Worm (Caenorhabditis elegans) whole organism, L1 larva: Measurements from ENCODE around the gene unc-45.
A peak's percentile ranks its signal among the peaks of the same experiment; 100 is the strongest.

Experiments used
- Y116A8C.19 ChIP-seq: sonication (generic microtip); optimal IDR thresholded peaks from 2 replicates; lab custom pipeline; 2016; ENCODE audit warnings: missing compliant biosample characterization, missing genetic modification characterization, borderline replicate concordance
- aha-1 ChIP-seq: fragments of 150-350 bp; optimal IDR thresholded peaks from 2 replicates; lab custom pipeline; 2014; ENCODE audit warnings: missing biosample characterization, missing genetic modification characterization
- blmp-1 ChIP-seq: fragments of 150-350 bp; optimal IDR thresholded peaks from 2 replicates; lab custom pipeline; 2014; ENCODE audit warnings: missing biosample characterization, missing genetic modification characterization
- ceh-82 ChIP-seq, 3 experiments: fragments of 150-350 bp in 1 of 3; sonication (generic microtip) in 2 of 3; optimal IDR thresholded peaks; 2 replicates each; lab custom pipeline; 2014 to 2017; ENCODE audit warnings: missing biosample characterization in 3 of 3, missing genetic modification characterization in 3 of 3
- ceh-90 ChIP-seq: sonication (generic microtip); optimal IDR thresholded peaks from 2 replicates; lab custom pipeline; 2016; ENCODE audit warnings: missing genetic modification characterization, missing compliant biosample characterization
- dpl-1 ChIP-seq, 3 experiments: fragments of 150-350 bp in 2 of 3; sonication (generic microtip) in 1 of 3; optimal IDR thresholded peaks; 2 replicates each; lab custom pipeline; 2014 to 2017; ENCODE audit warnings: missing biosample characterization in 3 of 3, missing genetic modification characterization in 3 of 3, missing genetic modification reagents in 3 of 3
- dsc-1 ChIP-seq: sonication (generic microtip); optimal IDR thresholded peaks from 2 replicates; lab custom pipeline; 2016; ENCODE audit warnings: mild to moderate bottlenecking, missing genetic modification characterization, missing compliant biosample characterization
- efl-1 ChIP-seq, 4 experiments: fragments of 150-350 bp; optimal IDR thresholded peaks in 3 of 4; peaks in 1 of 4; 1 replicate in 1 of 4; 2 replicates in 3 of 4; lab custom pipeline; 2014; ENCODE audit warnings: missing biosample characterization in 2 of 4, missing genetic modification characterization in 2 of 4, missing genetic modification reagents in 2 of 4
- efl-3 ChIP-seq: fragments of 200-800 bp; sonication (Bioruptor generic); optimal IDR thresholded peaks from 2 replicates; lab custom pipeline; 2018; ENCODE audit warnings: mild to moderate bottlenecking, missing genetic modification characterization, missing compliant biosample characterization
- elt-2 ChIP-seq: sonication (generic microtip); optimal IDR thresholded peaks from 2 replicates; lab custom pipeline; 2016; ENCODE audit warnings: missing genetic modification characterization, mild to moderate bottlenecking, inconsistent platforms, missing compliant biosample characterization, missing genetic modification reagents
- fkh-10 ChIP-seq: sonication (generic microtip); optimal IDR thresholded peaks from 2 replicates; lab custom pipeline; 2017; ENCODE audit warnings: missing biosample characterization, missing genetic modification reagents, missing genetic modification characterization
- grh-1 ChIP-seq: fragments of 200-800 bp; sonication (Bioruptor generic); IDR thresholded peaks from 2 replicates; pipeline ENCODE4 v1.3.6; 2022; ENCODE audit warnings: missing genetic modification reagents, missing genetic modification characterization, missing compliant biosample characterization
- hlh-17 ChIP-seq: fragments of 200-800 bp; sonication (Bioruptor generic); optimal IDR thresholded peaks from 2 replicates; lab custom pipeline; 2018; ENCODE audit warnings: missing genetic modification characterization, mild to moderate bottlenecking, missing compliant biosample characterization, moderate library complexity, borderline replicate concordance
- hpl-2 ChIP-seq: fragments of 150-350 bp; optimal IDR thresholded peaks from 2 replicates; lab custom pipeline; 2014; ENCODE audit warnings: missing biosample characterization, missing genetic modification reagents, missing genetic modification characterization
- isw-1 ChIP-seq: fragments of 200-800 bp; sonication (Bioruptor generic); IDR thresholded peaks from 2 replicates; pipeline ENCODE4 v1.3.6; 2022; ENCODE audit warnings: missing genetic modification characterization, missing compliant biosample characterization
- lin-13 ChIP-seq: fragments of 150-350 bp; optimal IDR thresholded peaks from 2 replicates; lab custom pipeline; 2014; ENCODE audit warnings: missing biosample characterization, missing genetic modification reagents, missing genetic modification characterization
- lin-14 ChIP-seq: fragments of 200-800 bp; sonication (Bioruptor generic); optimal IDR thresholded peaks from 2 replicates; lab custom pipeline; 2018; ENCODE audit warnings: mild to moderate bottlenecking, missing genetic modification characterization, moderate library complexity, missing compliant biosample characterization
- lin-35 ChIP-seq, 2 experiments: fragments of 150-350 bp; optimal IDR thresholded peaks; 2 replicates each; lab custom pipeline; 2014; ENCODE audit warnings: missing biosample characterization in 2 of 2, missing genetic modification characterization in 2 of 2, missing genetic modification reagents in 2 of 2
- lsy-2 ChIP-seq, 2 experiments: fragments of 150-350 bp; optimal IDR thresholded peaks; 2 replicates each; lab custom pipeline; 2014; ENCODE audit warnings: missing biosample characterization in 2 of 2, missing genetic modification characterization in 2 of 2
- mdl-1 ChIP-seq, 2 experiments: fragments of 150-350 bp; optimal IDR thresholded peaks; 2 replicates each; lab custom pipeline; 2014 to 2017; ENCODE audit warnings: missing biosample characterization in 2 of 2, missing genetic modification characterization in 2 of 2, inconsistent platforms in 1 of 2
- nhr-19 ChIP-seq: fragments of 200-800 bp; sonication (Bioruptor generic); conservative IDR thresholded peaks from 2 replicates; pipeline ENCODE4 v1.3.6; 2022; ENCODE audit warnings: missing genetic modification characterization, missing compliant biosample characterization
- nhr-20 ChIP-seq: sonication (generic microtip); optimal IDR thresholded peaks from 2 replicates; lab custom pipeline; 2016; ENCODE audit warnings: mild to moderate bottlenecking, missing genetic modification characterization, missing compliant biosample characterization
- nhr-237 ChIP-seq: fragments of 150-350 bp; optimal IDR thresholded peaks from 2 replicates; lab custom pipeline; 2014; ENCODE audit warnings: missing biosample characterization, missing genetic modification characterization
- nhr-47 ChIP-seq: sonication (generic microtip); optimal IDR thresholded peaks from 2 replicates; lab custom pipeline; 2016; ENCODE audit warnings: mild to moderate bottlenecking, missing genetic modification characterization, moderate library complexity, missing compliant biosample characterization
- nhr-71 ChIP-seq: sonication (generic microtip); optimal IDR thresholded peaks from 2 replicates; lab custom pipeline; 2016; ENCODE audit warnings: mild to moderate bottlenecking, missing genetic modification characterization, moderate library complexity, missing compliant biosample characterization
- nhr-85 ChIP-seq: sonication (generic microtip); peaks from one replicate; lab custom pipeline; 2016; ENCODE audit warnings: missing genetic modification characterization, inconsistent platforms, missing compliant biosample characterization
- pax-3 ChIP-seq: fragments of 200-800 bp; sonication (Bioruptor generic); optimal IDR thresholded peaks from 2 replicates; lab custom pipeline; 2018; ENCODE audit warnings: mild to moderate bottlenecking, missing genetic modification characterization, moderate library complexity, missing compliant biosample characterization
- skn-1 ChIP-seq: fragments of 150-350 bp; optimal IDR thresholded peaks from 2 replicates; lab custom pipeline; 2014; ENCODE audit warnings: missing biosample characterization, missing genetic modification characterization
- snpc-4 ChIP-seq: fragments of 150-350 bp; optimal IDR thresholded peaks from 2 replicates; lab custom pipeline; 2014; ENCODE audit warnings: missing biosample characterization, missing genetic modification characterization
- swsn-7 ChIP-seq: sonication (generic microtip); optimal IDR thresholded peaks from 2 replicates; lab custom pipeline; 2016; ENCODE audit warnings: missing genetic modification characterization, missing compliant biosample characterization
- unc-86 ChIP-seq: sonication (generic microtip); optimal IDR thresholded peaks from 2 replicates; lab custom pipeline; 2016; ENCODE audit warnings: missing genetic modification characterization, missing compliant biosample characterization
- unc-98 ChIP-seq: fragments of 200-800 bp; sonication (Bioruptor generic); IDR thresholded peaks from 2 replicates; pipeline ENCODE4 v1.3.6; 2022; ENCODE audit warnings: missing genetic modification characterization, missing compliant biosample characterization
- vab-15 ChIP-seq: sonication (generic microtip); optimal IDR thresholded peaks from 2 replicates; lab custom pipeline; 2017; ENCODE audit warnings: missing genotype, mild to moderate bottlenecking, missing genetic modification characterization, missing compliant biosample characterization
- xbp-1 ChIP-seq: sonication (generic microtip); optimal IDR thresholded peaks from 2 replicates; lab custom pipeline; 2016; ENCODE audit warnings: missing genetic modification characterization, missing compliant biosample characterization

Gene unc-45

ce11 chrIII:455793-456192 is 35.6 kb upstream of the unc-45 start:
- peak; percentile 56 for TF ChIP-seq lin-14
- TF ChIP-seq fkh-10 (GFP tag; lab: Kevin White, UChicago): peak; percentile 82
- no peak for TF ChIP-seq aha-1 (tag; lab: Kevin White, UChicago)

DNA sequence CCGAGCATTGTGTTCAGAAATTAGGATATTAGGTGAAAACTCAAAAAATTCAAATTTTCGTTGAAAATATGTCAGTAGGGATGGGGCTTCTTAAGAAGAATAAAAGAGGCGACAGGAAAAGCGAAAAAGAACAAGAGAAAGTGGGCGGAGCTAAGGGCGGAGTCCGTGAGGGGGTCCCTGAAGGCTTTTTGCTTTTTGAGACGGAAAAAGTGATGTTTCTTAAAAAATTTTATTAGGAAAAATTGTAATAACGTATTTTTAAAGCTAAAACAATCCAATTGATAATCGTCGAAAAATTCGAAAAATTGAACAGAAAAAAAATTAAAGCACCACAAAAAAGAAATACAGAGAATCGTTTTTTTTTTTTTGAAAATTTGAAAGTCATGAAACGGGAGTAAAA is 27.6 kb upstream of the unc-45 start, which contains the start of gene Y55B1BR.6:
Y55B1BR.6 (minus strand) TSS at position 101 of the 400 bp plus-strand sequence.
- TF ChIP-seq hpl-2 (no peak), Y116A8C.19 (no peak), nhr-19 (GFP tag; lab: Robert Waterston, UW) (no peak), nhr-47 (no peak)

DNA sequence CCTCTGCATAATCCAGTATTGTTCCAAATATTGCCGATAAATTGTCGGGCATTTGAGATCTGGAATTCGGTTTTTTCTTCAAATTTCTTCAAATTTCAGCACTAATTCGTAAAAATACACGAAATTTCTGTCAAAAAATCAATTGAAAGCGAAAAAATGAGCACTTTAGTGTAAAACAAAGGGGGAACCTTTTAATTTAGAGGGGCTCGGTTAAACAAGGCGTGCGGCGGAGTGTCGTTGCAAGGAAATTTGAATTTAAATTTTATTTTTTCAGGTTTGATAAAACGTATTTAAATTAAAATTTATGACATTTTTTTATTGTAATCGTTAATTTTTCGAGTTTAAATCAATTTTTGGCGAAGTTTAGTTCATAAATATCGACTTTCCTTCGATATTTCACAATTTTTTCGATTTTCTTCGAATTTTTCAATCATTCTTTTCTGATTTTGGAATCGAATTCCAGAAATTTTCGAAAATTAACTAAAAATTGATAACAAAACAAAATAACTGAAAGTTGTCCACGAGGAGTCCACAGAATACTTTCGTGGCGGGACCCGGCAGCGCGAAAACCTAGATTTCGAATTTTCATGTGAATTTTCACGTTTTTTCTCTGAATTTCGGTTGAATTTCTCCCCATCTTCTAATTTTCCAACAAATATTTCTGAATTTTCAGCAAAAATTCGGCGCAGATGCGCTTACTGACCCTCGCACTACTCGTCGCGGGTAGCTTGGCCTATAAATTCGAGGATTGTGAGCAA is 19.5 kb upstream of the unc-45 start, which contains the start of the genes magu-1 and nemp-1:
magu-1 (minus strand) TSS at position 59 of the 758 bp plus-strand sequence.
nemp-1 (plus strand) TSS at position 674 of the 758 bp plus-strand sequence.
- TF ChIP-seq snpc-4 (tag; lab: Kevin White, UChicago): no peak
- TF ChIP-seq blmp-1 (tag; lab: Kevin White, UChicago): no peak
- no peak for TF ChIP-seq efl-3 (GFP tag; lab: Kevin White, UChicago)
- TF ChIP-seq lin-35 (GFP tag; optimal IDR thresholded peaks at IDR 0.05; lab: Kevin White, UChicago): peak in 1 of 2 experiments; percentile 53
- TF ChIP-seq lsy-2 (tag; optimal IDR thresholded peaks at IDR 0.05; lab: Kevin White, UChicago): peak in 1 of 2 experiments; percentile 30
- TF ChIP-seq dpl-1 (GFP tag; optimal IDR thresholded peaks at IDR 0.05; lab: Kevin White, UChicago): peak; percentile 29 to 44 (median 40)
- no peak for TF ChIP-seq nhr-71 (tag; lab: Kevin White, UChicago)
- peak; percentile 64 to 70 for TF ChIP-seq efl-1 (optimal IDR thresholded peaks at IDR 0.05; lab: Kevin White, UChicago)
- TF ChIP-seq efl-1 (GFP tag; optimal IDR thresholded peaks at IDR 0.05 in 1 of 2; lab: Kevin White, UChicago): peak; percentile 62 to 91
- TF ChIP-seq nhr-85: no peak
- TF ChIP-seq pax-3 (tag; lab: Kevin White, UChicago): no peak
- TF ChIP-seq dsc-1 (tag; lab: Kevin White, UChicago): no peak
- no peak for TF ChIP-seq nhr-20 (tag; lab: Kevin White, UChicago)
- no peak for TF ChIP-seq xbp-1 (tag; lab: Kevin White, UChicago)
- no peak for TF ChIP-seq unc-98 (GFP tag; lab: Robert Waterston, UW)
- TF ChIP-seq hlh-17 (GFP tag; lab: Kevin White, UChicago): no peak

ce11 chrIII:475154-475553 is 16.2 kb upstream of the unc-45 start, which contains the start of gene mat-3:
Gene mat-3 (plus strand): TSS chrIII:475454.
- no peak for TF ChIP-seq fkh-10 (GFP tag; lab: Kevin White, UChicago)
- TF ChIP-seq grh-1: no peak
- no peak for TF ChIP-seq dsc-1 (tag; lab: Kevin White, UChicago)
- TF ChIP-seq ceh-82 (tag; optimal IDR thresholded peaks at IDR 0.05; lab: Kevin White, UChicago): no peak
- TF ChIP-seq nhr-237 (tag; lab: Kevin White, UChicago): no peak
- no peak for TF ChIP-seq efl-1 (optimal IDR thresholded peaks at IDR 0.05; lab: Kevin White, UChicago)
- TF ChIP-seq efl-1 (GFP tag; optimal IDR thresholded peaks at IDR 0.05 in 1 of 2; lab: Kevin White, UChicago): no peak
- TF ChIP-seq nhr-19 (GFP tag; lab: Robert Waterston, UW): no peak
- no peak for TF ChIP-seq swsn-7
- no peak for TF ChIP-seq lin-13
- no peak for TF ChIP-seq unc-86 (tag; lab: Kevin White, UChicago)
- no peak for TF ChIP-seq snpc-4 (tag; lab: Kevin White, UChicago)
- no peak for TF ChIP-seq elt-2 (tag; lab: Kevin White, UChicago)
- no peak for TF ChIP-seq nhr-71 (tag; lab: Kevin White, UChicago)
- TF ChIP-seq vab-15 (tag; lab: Kevin White, UChicago): no peak
- TF ChIP-seq isw-1 (GFP tag; lab: Robert Waterston, UW): no peak
- TF ChIP-seq ceh-90 (tag; lab: Kevin White, UChicago): no peak
- TF ChIP-seq skn-1 (tag; lab: Kevin White, UChicago): no peak
- TF ChIP-seq mdl-1 (tag; optimal IDR thresholded peaks at IDR 0.05; lab: Kevin White, UChicago): no peak
